Fruit fly (Drosophila melanogaster) whole organism, embryonic: ENCODE results near the gene Cdk5alpha.

Source experiments
- ATbp ChIP-seq: fragments of 200-800 bp; sonication (Bioruptor generic); optimal IDR thresholded peaks from 2 replicates; lab custom pipeline; 2017; ENCODE audit warnings: missing biosample characterization, mild to moderate bottlenecking, missing genetic modification characterization, missing genetic modification reagents
- Atf6 ChIP-seq: fragments of 200-800 bp; sonication (Bioruptor generic); IDR thresholded peaks from 2 replicates; pipeline ENCODE4 v1.3.6; 2022; ENCODE audit warnings: missing biosample characterization, missing genetic modification characterization
- Bteb2 ChIP-seq: fragments of 200-800 bp; sonication (Bioruptor generic); optimal IDR thresholded peaks from 2 replicates; lab custom pipeline; 2016; ENCODE audit warnings: missing biosample characterization, missing genetic modification characterization
- CG10209 ChIP-seq: fragments of 200-800 bp; sonication (Bioruptor generic); optimal IDR thresholded peaks from 3 replicates; lab custom pipeline; 2017; ENCODE audit warnings: missing biosample characterization, mild to moderate bottlenecking, missing genetic modification characterization, missing genetic modification reagents
- CG10654 ChIP-seq: fragments of 200-800 bp; sonication (Bioruptor generic); optimal IDR thresholded peaks from 2 replicates; lab custom pipeline; 2016; ENCODE audit warnings: missing biosample characterization, missing genetic modification characterization
- CG11723 ChIP-seq: fragments of 200-800 bp; sonication (Bioruptor generic); optimal IDR thresholded peaks from 2 replicates; lab custom pipeline; 2017; ENCODE audit warnings: missing biosample characterization, mild to moderate bottlenecking, missing genetic modification characterization
- CG13424 ChIP-seq: fragments of 200-800 bp; sonication (Bioruptor generic); optimal IDR thresholded peaks from 2 replicates; lab custom pipeline; 2019; ENCODE audit warnings: missing biosample characterization, mild to moderate bottlenecking, missing genetic modification characterization, moderate library complexity
- CG13894 ChIP-seq: fragments of 200-800 bp; sonication (Bioruptor generic); optimal IDR thresholded peaks from 3 replicates; lab custom pipeline; 2018; ENCODE audit warnings: missing biosample characterization, mild to moderate bottlenecking, missing genetic modification characterization, moderate library complexity
- CG14710 ChIP-seq: fragments of 200-800 bp; sonication (Bioruptor generic); optimal IDR thresholded peaks from 3 replicates; lab custom pipeline; 2019; ENCODE audit warnings: missing biosample characterization, mild to moderate bottlenecking, missing genetic modification characterization, moderate library complexity
- CG15479 ChIP-seq: fragments of 200-800 bp; sonication (Bioruptor generic); optimal IDR thresholded peaks from 3 replicates; lab custom pipeline; 2019; ENCODE audit warnings: missing biosample characterization, mild to moderate bottlenecking, missing genetic modification characterization, moderate library complexity
- CG15696 ChIP-seq: fragments of 200-800 bp; sonication (Bioruptor generic); optimal IDR thresholded peaks from 2 replicates; lab custom pipeline; 2019; ENCODE audit warnings: missing biosample characterization, mild to moderate bottlenecking, missing genetic modification characterization, moderate library complexity
- CG34376 ChIP-seq: fragments of 200-800 bp; sonication (Bioruptor generic); optimal IDR thresholded peaks from 2 replicates; lab custom pipeline; 2018; ENCODE audit warnings: missing biosample characterization, mild to moderate bottlenecking, missing genetic modification characterization
- CG4424 ChIP-seq: fragments of 200-800 bp; sonication (Bioruptor generic); optimal IDR thresholded peaks from 3 replicates; lab custom pipeline; 2016; ENCODE audit warnings: missing biosample characterization, missing genetic modification characterization
- CG6254 ChIP-seq: fragments of 200-800 bp; sonication (Bioruptor generic); optimal IDR thresholded peaks from 3 replicates; lab custom pipeline; 2017; ENCODE audit warnings: mild to moderate bottlenecking, missing biosample characterization, missing genetic modification reagents, missing genetic modification characterization
- Dad ChIP-seq: fragments of 200-800 bp; sonication (Bioruptor generic); optimal IDR thresholded peaks from 3 replicates; lab custom pipeline; 2016; ENCODE audit warnings: missing biosample characterization, missing genetic modification characterization
- Dll ChIP-seq: fragments of 200-800 bp; sonication (Bioruptor generic); IDR thresholded peaks from 4 replicates; pipeline ENCODE4 v1.3.6; 2022; ENCODE audit warnings: missing biosample characterization, missing genetic modification characterization; ENCODE audit not compliant: partially characterized antibody
- Eip74EF ChIP-seq, 2 experiments: fragments of 200-800 bp in 1 of 2; fragments of >200 bp in 1 of 2; sonication (Bioruptor generic) in 1 of 2; optimal IDR thresholded peaks; 2 replicates each; lab custom pipeline; 2017 to 2019; ENCODE audit warnings: missing biosample characterization in 2 of 2, missing genetic modification characterization in 2 of 2, mild to moderate bottlenecking in 1 of 2, moderate library complexity in 1 of 2
- Hmr ChIP-seq: fragments of 200-800 bp; sonication (Bioruptor generic); optimal IDR thresholded peaks from 3 replicates; lab custom pipeline; 2017; ENCODE audit warnings: mild to moderate bottlenecking, missing biosample characterization, missing genetic modification reagents, missing genetic modification characterization
- Hr78 ChIP-seq, 2 experiments: fragments of 200-800 bp in 1 of 2; fragments of >200 bp in 1 of 2; sonication (Bioruptor generic) in 1 of 2; optimal IDR thresholded peaks; 2 replicates each; lab custom pipeline; 2017 to 2019; ENCODE audit warnings: missing biosample characterization in 2 of 2, missing genetic modification characterization in 2 of 2, mild to moderate bottlenecking in 1 of 2, moderate library complexity in 1 of 2
- Jarid2 ChIP-seq: fragments of 200-800 bp; sonication (Bioruptor generic); optimal IDR thresholded peaks from 3 replicates; lab custom pipeline; 2017; ENCODE audit warnings: mild to moderate bottlenecking, missing biosample characterization, missing genetic modification reagents, missing genetic modification characterization
- MESR4 ChIP-seq: fragments of 200-800 bp; sonication (Bioruptor generic); optimal IDR thresholded peaks from 2 replicates; lab custom pipeline; 2018; ENCODE audit warnings: missing biosample characterization, mild to moderate bottlenecking, missing genetic modification characterization, moderate library complexity
- Med ChIP-seq: fragments of 200-800 bp; sonication (Bioruptor generic); peaks from one replicate; lab custom pipeline; 2016; ENCODE audit warnings: missing biosample characterization, missing genetic modification characterization, mild to moderate bottlenecking, inconsistent platforms, moderate library complexity
- NFAT ChIP-seq: fragments of 200-800 bp; sonication (Bioruptor generic); IDR thresholded peaks from 2 replicates; pipeline ENCODE4 v1.3.6; 2022; ENCODE audit warnings: missing biosample characterization, missing genetic modification characterization
- NK7.1 ChIP-seq: fragments of 200-800 bp; sonication (Bioruptor generic); optimal IDR thresholded peaks from 3 replicates; lab custom pipeline; 2016; ENCODE audit warnings: missing biosample characterization, missing genetic modification characterization
- Nf-YB ChIP-seq: fragments of 200-800 bp; sonication (Bioruptor generic); optimal IDR thresholded peaks from 3 replicates; lab custom pipeline; 2019; ENCODE audit warnings: missing biosample characterization, mild to moderate bottlenecking, missing genetic modification characterization, moderate library complexity
- Ptx1 ChIP-seq: fragments of 200-800 bp; sonication (Bioruptor generic); IDR thresholded peaks from 2 replicates; pipeline ENCODE4 v1.3.6; 2022; ENCODE audit warnings: missing biosample characterization, missing genetic modification characterization
- Rfx ChIP-seq: fragments of 200-800 bp; sonication (Bioruptor generic); IDR thresholded peaks from 2 replicates; pipeline ENCODE4 v1.3.6; 2022; ENCODE audit warnings: missing biosample characterization, missing genetic modification characterization
- ab ChIP-seq: fragments of 200-800 bp; sonication (Bioruptor generic); optimal IDR thresholded peaks from 2 replicates; lab custom pipeline; 2016; ENCODE audit warnings: missing biosample characterization, missing genetic modification characterization
- abd-A ChIP-seq: fragments of 200-800 bp; sonication (Bioruptor generic); optimal IDR thresholded peaks from 3 replicates; lab custom pipeline; 2019; ENCODE audit warnings: missing biosample characterization, mild to moderate bottlenecking, missing genetic modification characterization, moderate library complexity
- ac ChIP-seq: fragments of 200-800 bp; sonication (Bioruptor generic); optimal IDR thresholded peaks from 3 replicates; lab custom pipeline; 2017; ENCODE audit warnings: missing biosample characterization, mild to moderate bottlenecking, missing genetic modification characterization
- ase ChIP-seq: fragments of 200-800 bp; sonication (Bioruptor generic); IDR thresholded peaks from 3 replicates; pipeline ENCODE4 v1.3.6; 2022; ENCODE audit warnings: missing biosample characterization, missing genetic modification characterization
- ash1 ChIP-seq: fragments of 200-800 bp; sonication (Bioruptor generic); optimal IDR thresholded peaks from 2 replicates; lab custom pipeline; 2018; ENCODE audit warnings: missing biosample characterization, mild to moderate bottlenecking, missing genetic modification characterization
- cato ChIP-seq: fragments of 200-800 bp; sonication (Bioruptor generic); optimal IDR thresholded peaks from 2 replicates; lab custom pipeline; 2016; ENCODE audit warnings: missing biosample characterization, missing genetic modification characterization, borderline replicate concordance
- chinmo ChIP-seq: fragments of 200-800 bp; sonication (Bioruptor generic); IDR thresholded peaks from 4 replicates; pipeline ENCODE4 v1.3.6; 2022; ENCODE audit warnings: missing biosample characterization, missing genetic modification characterization; ENCODE audit not compliant: partially characterized antibody
- disco-r ChIP-seq: fragments of 200-800 bp; sonication (Bioruptor generic); optimal IDR thresholded peaks from 2 replicates; lab custom pipeline; 2016; ENCODE audit warnings: missing biosample characterization, missing genetic modification characterization
- esg ChIP-seq: fragments of 200-800 bp; sonication (Bioruptor generic); conservative IDR thresholded peaks from 2 replicates; pipeline ENCODE4 v1.3.6; 2022; ENCODE audit warnings: missing biosample characterization, missing genetic modification characterization
- eve ChIP-seq, 2 experiments: fragments of >200 bp; optimal IDR thresholded peaks; 2 replicates each; lab custom pipeline; 2017; ENCODE audit warnings: missing biosample characterization in 2 of 2, missing genetic modification characterization in 2 of 2
- exex ChIP-seq: fragments of 200-800 bp; sonication (Bioruptor generic); optimal IDR thresholded peaks from 4 replicates; lab custom pipeline; 2018; ENCODE audit warnings: missing biosample characterization, mild to moderate bottlenecking, missing genetic modification characterization, moderate library complexity
- fd96Cb ChIP-seq: fragments of 200-800 bp; sonication (Bioruptor generic); optimal IDR thresholded peaks from 2 replicates; lab custom pipeline; 2018; ENCODE audit warnings: missing biosample characterization, mild to moderate bottlenecking, missing genetic modification characterization, moderate library complexity
- fru ChIP-seq: fragments of >200 bp; optimal IDR thresholded peaks from 2 replicates; lab custom pipeline; 2017
- ftz-f1 ChIP-seq: fragments of 200-800 bp; sonication (Bioruptor generic); optimal IDR thresholded peaks from 2 replicates; lab custom pipeline; 2016; ENCODE audit warnings: missing biosample characterization, missing genetic modification characterization
- gcm2 ChIP-seq: fragments of 200-800 bp; sonication (Bioruptor generic); optimal IDR thresholded peaks from 2 replicates; lab custom pipeline; 2016; ENCODE audit warnings: missing biosample characterization, missing genetic modification characterization
- grn ChIP-seq: fragments of 200-800 bp; sonication (Bioruptor generic); optimal IDR thresholded peaks from 3 replicates; lab custom pipeline; 2017; ENCODE audit warnings: missing biosample characterization, missing genetic modification characterization
- gt ChIP-seq: fragments of 200-800 bp; sonication (Bioruptor generic); IDR thresholded peaks from 2 replicates; pipeline ENCODE4 v1.3.6; 2022; ENCODE audit warnings: missing biosample characterization, missing genetic modification characterization
- kni ChIP-seq: fragments of 200-800 bp; sonication (Bioruptor generic); optimal IDR thresholded peaks from 3 replicates; lab custom pipeline; 2017; ENCODE audit warnings: mild to moderate bottlenecking, missing biosample characterization, missing genetic modification reagents, missing genetic modification characterization
- pita ChIP-seq: fragments of 200-800 bp; sonication (Bioruptor generic); optimal IDR thresholded peaks from 2 replicates; lab custom pipeline; 2017; ENCODE audit warnings: missing biosample characterization, mild to moderate bottlenecking, missing genetic modification characterization
- rib ChIP-seq: fragments of 200-800 bp; sonication (Bioruptor generic); IDR thresholded peaks from 2 replicates; pipeline ENCODE4 v1.3.6; 2022; ENCODE audit warnings: missing biosample characterization, missing genetic modification characterization
- ssp ChIP-seq: fragments of 200-800 bp; sonication (Bioruptor generic); IDR thresholded peaks from 2 replicates; pipeline ENCODE4 v1.3.6; 2022; ENCODE audit warnings: missing biosample characterization, missing genetic modification characterization
- sug ChIP-seq: fragments of 200-800 bp; optimal IDR thresholded peaks from 2 replicates; lab custom pipeline; 2019; ENCODE audit warnings: missing biosample characterization, mild to moderate bottlenecking, missing genetic modification characterization, moderate library complexity
- zf30C ChIP-seq: fragments of 200-800 bp; sonication (Bioruptor generic); optimal IDR thresholded peaks from 3 replicates; lab custom pipeline; 2018; ENCODE audit warnings: missing biosample characterization, mild to moderate bottlenecking, missing genetic modification characterization

The Cdk5alpha gene

DNA sequence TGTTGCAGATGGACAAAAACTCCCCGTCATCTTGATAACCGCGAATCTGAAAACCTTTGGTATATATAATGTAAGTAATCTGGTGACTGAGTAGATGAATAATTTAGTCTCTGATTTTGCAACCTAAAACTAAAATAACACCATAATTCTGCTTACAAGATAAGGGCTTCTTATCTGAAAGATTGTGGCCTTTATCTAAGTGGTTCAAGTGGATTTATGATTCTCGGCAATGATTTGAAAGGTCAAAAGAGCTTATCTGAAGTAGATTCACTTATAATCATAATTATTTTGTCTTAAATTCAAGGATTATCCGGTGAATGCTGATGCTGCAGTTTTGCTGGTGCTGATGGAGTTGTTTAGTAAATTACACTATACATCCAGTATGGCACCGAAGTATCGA lies 5.1 kb upstream of the Cdk5alpha start:
- TF ChIP-seq ssp (GFP tag; lab: Robert Waterston, UW) (no peak), Atf6 (GFP tag; lab: Robert Waterston, UW) (no peak), chinmo (0 out of 4 replicates have a peak, but pooled peaks have one; percentile 21), sug (tag; lab: Kevin White, UChicago) (peak; percentile 16), Med (GFP tag; lab: Kevin White, UChicago) (peak; percentile 6), Dll (no peak), CG15479 (GFP tag; lab: Kevin White, UChicago) (peak; percentile 66), NK7.1 (GFP tag; lab: Kevin White, UChicago) (no peak), CG11723 (GFP tag; lab: Kevin White, UChicago) (no peak), CG4424 (GFP tag; lab: Kevin White, UChicago) (no peak), Nf-YB (no peak), ase (GFP tag; lab: Robert Waterston, UW) (no peak), ftz-f1 (no peak), ac (GFP tag; lab: Kevin White, UChicago) (no peak), grn (peak; percentile 45), ab (no peak), MESR4 (GFP tag; lab: Kevin White, UChicago) (no peak), esg (GFP tag; lab: Robert Waterston, UW) (no peak), rib (GFP tag; lab: Robert Waterston, UW) (no peak), Hmr (GFP tag; lab: Kevin White, UChicago) (no peak), CG10654 (GFP tag; lab: Kevin White, UChicago) (no peak), disco-r (GFP tag; lab: Kevin White, UChicago) (no peak), CG13894 (no peak), eve (GFP tag; optimal IDR thresholded peaks at IDR 0.05; lab: Kevin White, UChicago) (peak in 1 of 2 experiments; percentile 46), CG6254 (GFP tag; lab: Kevin White, UChicago) (no peak), Eip74EF (GFP tag; optimal IDR thresholded peaks at IDR 0.05; lab: Kevin White, UChicago) (peak in 1 of 2 experiments; percentile 7), exex (peak; percentile 83), Dad (no peak), ash1 (GFP tag; lab: Kevin White, UChicago) (no peak), zf30C (GFP tag; lab: Kevin White, UChicago) (no peak), ATbp (GFP tag; lab: Kevin White, UChicago) (no peak), Hr78 (GFP tag; optimal IDR thresholded peaks at IDR 0.05; lab: Kevin White, UChicago) (peak in 1 of 2 experiments; percentile 55), CG34376 (GFP tag; lab: Kevin White, UChicago) (peak; percentile 82)

DNA sequence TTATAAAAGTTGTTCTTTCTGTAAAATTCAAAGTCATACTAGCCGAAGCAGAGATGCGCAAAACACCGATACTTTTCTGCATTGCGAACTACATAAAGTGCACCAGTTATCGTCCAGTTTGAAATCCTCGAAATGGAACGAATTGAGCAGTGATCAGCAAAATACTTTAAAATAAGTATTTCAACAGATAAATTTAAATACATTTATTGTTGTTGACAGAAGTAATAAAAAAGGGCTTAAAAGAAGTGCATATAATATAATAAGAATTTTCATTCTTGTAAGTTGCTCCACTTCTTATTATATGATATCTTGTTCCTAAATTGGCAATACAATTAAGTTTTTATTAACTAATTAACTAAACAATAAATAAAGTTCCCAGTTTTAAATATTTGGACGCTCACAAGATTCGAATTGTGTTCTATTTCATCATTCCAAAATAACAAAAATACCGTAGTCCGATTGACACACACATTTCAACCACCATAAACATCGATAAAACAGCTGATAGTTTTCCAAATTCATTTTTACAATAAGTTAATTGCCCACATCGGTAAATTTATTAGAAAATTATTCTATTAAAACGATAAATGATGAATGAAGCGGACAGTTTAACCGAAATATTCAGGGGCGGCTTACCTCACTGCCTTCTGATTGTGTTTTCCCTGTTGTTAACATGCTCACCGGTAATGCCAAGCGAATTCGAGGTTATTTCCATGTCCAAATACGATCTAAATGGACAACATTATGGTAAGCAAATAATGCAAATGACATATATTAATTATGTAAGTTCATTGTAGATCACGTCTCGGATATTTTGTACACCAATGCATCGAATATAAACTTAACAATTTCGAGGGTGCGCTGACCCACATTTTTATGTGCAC lies 3.8 kb upstream of the Cdk5alpha start, which contains the start of the genes Usp14 and CG4972:
Usp14 (minus strand) TSS at position 70 of the 884 bp plus-strand sequence.
CG4972 (plus strand) TSS at position 466 of the 884 bp plus-strand sequence.
- TF ChIP-seq Rfx (GFP tag; lab: Robert Waterston, UW) (no peak), CG10209 (GFP tag; lab: Kevin White, UChicago) (no peak), Bteb2 (GFP tag; lab: Kevin White, UChicago) (no peak), kni (GFP tag; lab: Kevin White, UChicago) (no peak), fru (no peak), pita (GFP tag; lab: Kevin White, UChicago) (no peak), fd96Cb (no peak), CG13424 (tag; lab: Kevin White, UChicago) (no peak), Jarid2 (no peak), gcm2 (GFP tag; lab: Kevin White, UChicago) (no peak), CG14710 (tag; lab: Kevin White, UChicago) (peak; percentile 64), gt (GFP tag; lab: Robert Waterston, UW) (no peak), abd-A (tag; lab: Kevin White, UChicago) (no peak), CG15696 (tag; lab: Kevin White, UChicago) (no peak), Ptx1 (no peak), cato (GFP tag; lab: Kevin White, UChicago) (no peak), NFAT (GFP tag; lab: Robert Waterston, UW) (no peak)
